Fruit fly (Drosophila melanogaster): ENCODE measurements around the gene CG13622.

The CG13622 gene

dm6 chr3R:24567427-24567771, 43.9 kb upstream of the CG13622 start:
- peak; percentile 73 for TF ChIP-seq CG7045 (GFP tag; optimal IDR thresholded peaks at IDR 0.05)
- peak; percentile 87 for TF ChIP-seq toe (GFP tag; optimal IDR thresholded peaks at IDR 0.05)
- TF ChIP-seq cic (GFP tag; optimal IDR thresholded peaks at IDR 0.05): no peak
- TF ChIP-seq pad (GFP tag; optimal IDR thresholded peaks at IDR 0.05): peak; percentile 11
- TF ChIP-seq tj (GFP tag; optimal IDR thresholded peaks at IDR 0.05): peak; percentile 49
- peak; percentile 68 for TF ChIP-seq Hr96 (GFP tag; optimal IDR thresholded peaks at IDR 0.05)
- peak; percentile 75 for TF ChIP-seq CG33017 (tag; optimal IDR thresholded peaks at IDR 0.05)
- TF ChIP-seq ovo (GFP tag; optimal IDR thresholded peaks at IDR 0.05): no peak
- TF ChIP-seq bab1 (GFP tag; optimal IDR thresholded peaks at IDR 0.05): peak; percentile 36
- no peak for TF ChIP-seq kay (GFP tag; ENCODE audit: borderline replicate concordance)
- peak; percentile 10 for TF ChIP-seq Mnt (GFP tag; optimal IDR thresholded peaks at IDR 0.05)
- peak; percentile 78 for TF ChIP-seq CG11617 (GFP tag; optimal IDR thresholded peaks at IDR 0.05)
- peak; percentile 56 for TF ChIP-seq CG14711 (tag; optimal IDR thresholded peaks at IDR 0.05)
- no peak for TF ChIP-seq cnc (optimal IDR thresholded peaks at IDR 0.05)
- peak; percentile 10 for TF ChIP-seq CG1620 (GFP tag; optimal IDR thresholded peaks at IDR 0.05)
- TF ChIP-seq Clk (GFP tag; optimal IDR thresholded peaks at IDR 0.05): peak; percentile 66
- peak; percentile 81 for TF ChIP-seq CG5204 (GFP tag; optimal IDR thresholded peaks at IDR 0.05)
- TF ChIP-seq Crg-1 (GFP tag; optimal IDR thresholded peaks at IDR 0.05): peak; percentile 25
- peak; percentile 66 for TF ChIP-seq CG7101 (tag; optimal IDR thresholded peaks at IDR 0.05)
- peak; percentile 41 for TF ChIP-seq CG12768 (GFP tag; optimal IDR thresholded peaks at IDR 0.05)

dm6 chr3R:24566756-24567426, 43.4 kb upstream of the CG13622 start:
- TF ChIP-seq toe (GFP tag; optimal IDR thresholded peaks at IDR 0.05): no peak
- TF ChIP-seq CG12768 (GFP tag; optimal IDR thresholded peaks at IDR 0.05): peak; percentile 77
- TF ChIP-seq pad (GFP tag; optimal IDR thresholded peaks at IDR 0.05): peak; percentile 61
- peak; percentile 82 for TF ChIP-seq Mnt (GFP tag; optimal IDR thresholded peaks at IDR 0.05)
- TF ChIP-seq CG11617 (GFP tag; optimal IDR thresholded peaks at IDR 0.05): no peak
- TF ChIP-seq CG1620 (GFP tag; optimal IDR thresholded peaks at IDR 0.05): no peak
- no peak for TF ChIP-seq ovo (GFP tag; optimal IDR thresholded peaks at IDR 0.05)
- TF ChIP-seq CG7045 (GFP tag; optimal IDR thresholded peaks at IDR 0.05): peak; percentile 22
- TF ChIP-seq CG33017 (tag; optimal IDR thresholded peaks at IDR 0.05): peak; percentile 47
- no peak for TF ChIP-seq CG14711 (tag; optimal IDR thresholded peaks at IDR 0.05)
- TF ChIP-seq cnc (optimal IDR thresholded peaks at IDR 0.05): peak; percentile 76 to 84
- TF ChIP-seq CG7101 (tag; optimal IDR thresholded peaks at IDR 0.05): peak; percentile 40
- TF ChIP-seq Clk (GFP tag; optimal IDR thresholded peaks at IDR 0.05): peak; percentile 25
- no peak for TF ChIP-seq CG5204 (GFP tag; optimal IDR thresholded peaks at IDR 0.05)
- no peak for TF ChIP-seq bab1 (GFP tag; optimal IDR thresholded peaks at IDR 0.05)
- peak; percentile 61 for TF ChIP-seq Crg-1 (GFP tag; optimal IDR thresholded peaks at IDR 0.05)
- TF ChIP-seq tj (GFP tag; optimal IDR thresholded peaks at IDR 0.05): no peak
- TF ChIP-seq kay (GFP tag; ENCODE audit: borderline replicate concordance): peak; percentile 96
- TF ChIP-seq cic (GFP tag; optimal IDR thresholded peaks at IDR 0.05): peak; percentile 95
- TF ChIP-seq Hr96 (GFP tag; optimal IDR thresholded peaks at IDR 0.05): no peak

dm6 chr3R:24565748-24566239, 42.3 kb upstream of the CG13622 start:
- TF ChIP-seq CG14711 (tag; optimal IDR thresholded peaks at IDR 0.05) (peak; percentile 77), Clk (GFP tag; optimal IDR thresholded peaks at IDR 0.05) (peak; percentile 39), CG5204 (GFP tag; optimal IDR thresholded peaks at IDR 0.05) (no peak), Hr96 (GFP tag; optimal IDR thresholded peaks at IDR 0.05) (peak; percentile 55), bab1 (GFP tag; optimal IDR thresholded peaks at IDR 0.05) (peak; percentile 76), Crg-1 (GFP tag; optimal IDR thresholded peaks at IDR 0.05) (peak; percentile 69), CG33017 (tag; optimal IDR thresholded peaks at IDR 0.05) (peak; percentile 73), cnc (optimal IDR thresholded peaks at IDR 0.05) (no peak), tj (GFP tag; optimal IDR thresholded peaks at IDR 0.05) (peak; percentile 49), cic (GFP tag; optimal IDR thresholded peaks at IDR 0.05) (peak; percentile 99), kay (GFP tag; ENCODE audit: borderline replicate concordance) (peak; percentile 100), pad (GFP tag; optimal IDR thresholded peaks at IDR 0.05) (peak; percentile 60), CG11617 (GFP tag; optimal IDR thresholded peaks at IDR 0.05) (peak; percentile 42), toe (GFP tag; optimal IDR thresholded peaks at IDR 0.05) (no peak), CG7045 (GFP tag; optimal IDR thresholded peaks at IDR 0.05) (peak; percentile 21), ovo (GFP tag; optimal IDR thresholded peaks at IDR 0.05) (peak; percentile 92), Mnt (GFP tag; optimal IDR thresholded peaks at IDR 0.05) (peak; percentile 91), CG12768 (GFP tag; optimal IDR thresholded peaks at IDR 0.05) (peak; percentile 74), CG7101 (tag; optimal IDR thresholded peaks at IDR 0.05) (peak; percentile 74), CG1620 (GFP tag; optimal IDR thresholded peaks at IDR 0.05) (peak; percentile 57)

- peak; percentile 84 for TF ChIP-seq kay (GFP tag; ENCODE audit: borderline replicate concordance)
- TF ChIP-seq tj (GFP tag; optimal IDR thresholded peaks at IDR 0.05): peak; percentile 61
- TF ChIP-seq CG33017 (tag; optimal IDR thresholded peaks at IDR 0.05): peak; percentile 14
- peak; percentile 29 for TF ChIP-seq CG7045 (GFP tag; optimal IDR thresholded peaks at IDR 0.05)
- TF ChIP-seq cic (GFP tag; optimal IDR thresholded peaks at IDR 0.05): no peak
- no peak for TF ChIP-seq CG5204 (GFP tag; optimal IDR thresholded peaks at IDR 0.05)
Measured at dm6 chr3R:24564799-24565344, 41.4 kb upstream of the CG13622 start.

- TF ChIP-seq kay (GFP tag; ENCODE audit: borderline replicate concordance): peak; percentile 56
- TF ChIP-seq CG7045 (GFP tag; optimal IDR thresholded peaks at IDR 0.05): no peak
Measured at dm6 chr3R:24564191-24564798, 40.8 kb upstream of the CG13622 start.
